Worm (Caenorhabditis elegans): ENCODE data around the gene srh-68.
A peak's percentile ranks its signal among the peaks of the same experiment; 100 is the strongest.

DNA sequence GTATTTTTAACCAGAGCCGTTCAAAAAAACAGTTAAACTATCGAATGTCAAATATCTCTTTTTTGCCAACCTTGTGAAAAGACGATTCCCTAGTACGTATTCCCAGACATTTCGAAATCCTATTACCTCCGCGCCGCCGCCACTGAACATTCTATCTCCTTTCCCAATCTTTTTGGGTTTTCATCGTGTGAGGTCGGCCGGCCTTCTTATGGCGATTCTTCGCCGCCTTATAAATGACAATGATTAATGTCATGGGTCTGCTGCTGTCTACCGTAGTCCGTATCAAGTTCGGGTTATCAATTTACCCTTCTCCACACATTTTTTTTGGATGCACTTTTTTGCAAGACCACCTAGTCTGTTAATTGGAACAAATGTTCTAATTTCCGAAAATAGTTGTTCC is 42.5 kb downstream of the srh-68 start:
- TF ChIP-seq skn-1 (tag; optimal IDR thresholded peaks at IDR 0.05) = no peak
- TF ChIP-seq tbx-2 (tag; optimal IDR thresholded peaks at IDR 0.05) = no peak
- TF ChIP-seq lsy-12 (tag; optimal IDR thresholded peaks at IDR 0.05) = no peak
- TF ChIP-seq ceh-82 (tag; optimal IDR thresholded peaks at IDR 0.05) = no peak
- no peak for TF ChIP-seq ceh-28 (tag; optimal IDR thresholded peaks at IDR 0.05)
- no peak for TF ChIP-seq egl-27 (tag; optimal IDR thresholded peaks at IDR 0.05)
- TF ChIP-seq mml-1 (tag; optimal IDR thresholded peaks at IDR 0.05) = no peak
- no peak for TF ChIP-seq unc-39 (tag; optimal IDR thresholded peaks at IDR 0.05)
- no peak for TF ChIP-seq lin-15B (tag; optimal IDR thresholded peaks at IDR 0.05)
- TF ChIP-seq pha-4 (tag; optimal IDR thresholded peaks at IDR 0.05) = no peak
- no peak for TF ChIP-seq ama-1 (optimal IDR thresholded peaks at IDR 0.05)
- TF ChIP-seq nhr-76 (tag; optimal IDR thresholded peaks at IDR 0.05) = no peak
- TF ChIP-seq unc-62 (GFP tag; optimal IDR thresholded peaks at IDR 0.05) = no peak
- peak; percentile 4 for TF ChIP-seq nhr-43 (tag; optimal IDR thresholded peaks at IDR 0.05; ENCODE audit: poor library complexity, severe bottlenecking)
